Worm (Caenorhabditis elegans) whole organism, early embryonic: ENCODE results near the gene Y17G9B.8.

Experiments used
- F13C5.2 ChIP-seq: sonication (generic microtip); optimal IDR thresholded peaks from 2 replicates; lab custom pipeline; 2017; ENCODE audit warnings: mild to moderate bottlenecking, missing genetic modification characterization, inconsistent platforms, missing compliant biosample characterization
- ama-1 ChIP-seq: fragments of 150-350 bp; optimal IDR thresholded peaks from 2 replicates; lab custom pipeline; 2014
- ceh-13 ChIP-seq: fragments of 200-800 bp; sonication (Bioruptor generic); optimal IDR thresholded peaks from 2 replicates; lab custom pipeline; 2018; ENCODE audit warnings: mild to moderate bottlenecking, missing genetic modification characterization, missing compliant biosample characterization
- flt-1 ChIP-seq: fragments of 200-800 bp; sonication (Bioruptor generic); IDR thresholded peaks from 2 replicates; pipeline ENCODE4 v1.3.6; 2022; ENCODE audit warnings: missing genetic modification characterization, missing compliant biosample characterization
- hmbx-1 ChIP-seq: sonication (generic microtip); optimal IDR thresholded peaks from 2 replicates; lab custom pipeline; 2016; ENCODE audit warnings: mild to moderate bottlenecking, missing genetic modification characterization, missing compliant biosample characterization
- hnd-1 ChIP-seq: sonication (generic microtip); optimal IDR thresholded peaks from 2 replicates; lab custom pipeline; 2016; ENCODE audit warnings: missing genetic modification characterization, missing compliant biosample characterization
- sea-1 ChIP-seq: fragments of 200-800 bp; sonication (Bioruptor generic); conservative IDR thresholded peaks from 2 replicates; pipeline ENCODE4 v1.3.6; 2022; ENCODE audit warnings: missing genetic modification characterization, missing compliant biosample characterization
- tbx-11 ChIP-seq: fragments of 200-800 bp; sonication (Bioruptor generic); IDR thresholded peaks from 2 replicates; pipeline ENCODE4 v1.3.6; 2022; ENCODE audit warnings: missing genetic modification characterization, missing compliant biosample characterization
- tbx-37 ChIP-seq: fragments of 200-800 bp; sonication (Bioruptor generic); conservative IDR thresholded peaks from 2 replicates; pipeline ENCODE4 v1.3.6; 2022; ENCODE audit warnings: missing genetic modification reagents, missing genetic modification characterization, missing compliant biosample characterization
- tra-4 ChIP-seq: sonication (generic microtip); optimal IDR thresholded peaks from 2 replicates; lab custom pipeline; 2017; ENCODE audit warnings: missing genetic modification characterization, missing compliant biosample characterization

DNA sequence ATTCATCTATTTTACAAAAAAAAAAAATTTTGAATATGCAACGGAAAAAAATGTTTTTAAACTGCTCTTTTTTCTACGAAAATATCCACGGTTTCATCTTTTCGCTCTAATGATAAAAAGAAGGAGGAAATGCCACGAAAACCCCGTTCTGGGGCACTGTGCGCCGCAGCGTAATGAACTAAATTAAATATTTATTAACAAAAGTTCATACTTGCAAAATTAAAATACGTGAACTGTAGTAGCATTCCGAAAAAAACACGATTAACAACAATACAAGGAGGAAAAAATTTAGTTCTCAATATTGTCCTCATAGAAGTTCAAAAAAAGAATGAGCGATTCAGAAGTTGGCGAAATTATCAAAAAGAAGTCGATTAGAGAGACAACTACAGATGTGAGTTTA lies 30.8 kb upstream of the Y17G9B.8 start, which contains the start of gene R11E3.1:
- TF ChIP-seq tra-4 (tag; lab: Kevin White, UChicago) (no peak), ama-1 (lab: Kevin White, UChicago) (no peak), hmbx-1 (tag; lab: Kevin White, UChicago) (no peak), F13C5.2 (tag; lab: Kevin White, UChicago) (no peak), tbx-11 (no peak), sea-1 (GFP tag; lab: Robert Waterston, UW) (no peak), tbx-37 (GFP tag; lab: Robert Waterston, UW) (no peak), hnd-1 (no peak), flt-1 (GFP tag; lab: Robert Waterston, UW) (no peak), ceh-13 (no peak)
